Worm (Caenorhabditis elegans) whole organism, L1 larva: Measurements from ENCODE around the gene D1025.1.

Experiments used
- C04F5.9 ChIP-seq: sonication (generic microtip); optimal IDR thresholded peaks from 2 replicates; lab custom pipeline; 2016; ENCODE audit warnings: missing genetic modification characterization, missing compliant biosample characterization
- C34B4.2 ChIP-seq: sonication (generic microtip); optimal IDR thresholded peaks from 2 replicates; lab custom pipeline; 2017; ENCODE audit warnings: mild to moderate bottlenecking, missing genetic modification characterization, missing compliant biosample characterization
- Y116A8C.19 ChIP-seq: sonication (generic microtip); optimal IDR thresholded peaks from 2 replicates; lab custom pipeline; 2016; ENCODE audit warnings: missing compliant biosample characterization, missing genetic modification characterization, borderline replicate concordance
- aha-1 ChIP-seq: fragments of 150-350 bp; optimal IDR thresholded peaks from 2 replicates; lab custom pipeline; 2014; ENCODE audit warnings: missing biosample characterization, missing genetic modification characterization
- alr-1 ChIP-seq: fragments of 200-800 bp; sonication (Bioruptor generic); optimal IDR thresholded peaks from 2 replicates; lab custom pipeline; 2018; ENCODE audit warnings: borderline replicate concordance, mild to moderate bottlenecking, missing genetic modification characterization, missing compliant biosample characterization
- aly-2 ChIP-seq: fragments of 150-350 bp; optimal IDR thresholded peaks from 2 replicates; lab custom pipeline; 2014; ENCODE audit warnings: missing biosample characterization, missing genetic modification characterization
- blmp-1 ChIP-seq: fragments of 150-350 bp; optimal IDR thresholded peaks from 2 replicates; lab custom pipeline; 2014; ENCODE audit warnings: missing biosample characterization, missing genetic modification characterization
- ceh-8 ChIP-seq: fragments of 200-800 bp; sonication (Bioruptor generic); optimal IDR thresholded peaks from 2 replicates; lab custom pipeline; 2018; ENCODE audit warnings: mild to moderate bottlenecking, missing genetic modification characterization, moderate library complexity, missing compliant biosample characterization
- ceh-88 ChIP-seq: fragments of 200-800 bp; sonication (Bioruptor generic); IDR thresholded peaks from 2 replicates; pipeline ENCODE4 v1.3.6; 2022; ENCODE audit warnings: missing genetic modification characterization, missing compliant biosample characterization
- ceh-90 ChIP-seq: sonication (generic microtip); optimal IDR thresholded peaks from 2 replicates; lab custom pipeline; 2016; ENCODE audit warnings: missing genetic modification characterization, missing compliant biosample characterization
- ces-1 ChIP-seq: fragments of 150-350 bp; optimal IDR thresholded peaks from 2 replicates; lab custom pipeline; 2014; ENCODE audit warnings: missing biosample characterization, missing genetic modification reagents, missing genetic modification characterization
- dsc-1 ChIP-seq: sonication (generic microtip); optimal IDR thresholded peaks from 2 replicates; lab custom pipeline; 2016; ENCODE audit warnings: mild to moderate bottlenecking, missing genetic modification characterization, missing compliant biosample characterization
- efl-3 ChIP-seq: fragments of 200-800 bp; sonication (Bioruptor generic); optimal IDR thresholded peaks from 2 replicates; lab custom pipeline; 2018; ENCODE audit warnings: mild to moderate bottlenecking, missing genetic modification characterization, missing compliant biosample characterization
- elt-2 ChIP-seq: sonication (generic microtip); optimal IDR thresholded peaks from 2 replicates; lab custom pipeline; 2016; ENCODE audit warnings: missing genetic modification characterization, mild to moderate bottlenecking, inconsistent platforms, missing compliant biosample characterization, missing genetic modification reagents
- ets-5 ChIP-seq: fragments of 200-800 bp; sonication (Bioruptor generic); IDR thresholded peaks from 2 replicates; pipeline ENCODE4 v1.3.6; 2022; ENCODE audit warnings: missing genetic modification characterization, missing compliant biosample characterization
- fkh-10 ChIP-seq: sonication (generic microtip); optimal IDR thresholded peaks from 2 replicates; lab custom pipeline; 2017; ENCODE audit warnings: missing biosample characterization, missing genetic modification reagents, missing genetic modification characterization
- fkh-4 ChIP-seq: sonication (generic microtip); optimal IDR thresholded peaks from 2 replicates; lab custom pipeline; 2016; ENCODE audit warnings: missing compliant biosample characterization, missing genetic modification characterization, borderline replicate concordance
- fkh-8 ChIP-seq: sonication (generic microtip); optimal IDR thresholded peaks from 2 replicates; lab custom pipeline; 2016; ENCODE audit warnings: mild to moderate bottlenecking, missing genetic modification characterization, missing compliant biosample characterization
- fos-1 ChIP-seq: fragments of 150-350 bp; optimal IDR thresholded peaks from 2 replicates; lab custom pipeline; 2014; ENCODE audit warnings: missing biosample characterization, missing genetic modification characterization
- grh-1 ChIP-seq: fragments of 200-800 bp; sonication (Bioruptor generic); IDR thresholded peaks from 2 replicates; pipeline ENCODE4 v1.3.6; 2022; ENCODE audit warnings: missing genetic modification reagents, missing genetic modification characterization, missing compliant biosample characterization
- hlh-17 ChIP-seq: fragments of 200-800 bp; sonication (Bioruptor generic); optimal IDR thresholded peaks from 2 replicates; lab custom pipeline; 2018; ENCODE audit warnings: missing genetic modification characterization, mild to moderate bottlenecking, missing compliant biosample characterization, moderate library complexity, borderline replicate concordance
- hlh-4 ChIP-seq: sonication (generic microtip); optimal IDR thresholded peaks from 2 replicates; lab custom pipeline; 2016; ENCODE audit warnings: mild to moderate bottlenecking, missing genetic modification characterization, missing compliant biosample characterization
- hpl-2 ChIP-seq: fragments of 150-350 bp; optimal IDR thresholded peaks from 2 replicates; lab custom pipeline; 2014; ENCODE audit warnings: missing biosample characterization, missing genetic modification reagents, missing genetic modification characterization
- irx-1 ChIP-seq: sonication (generic microtip); optimal IDR thresholded peaks from 2 replicates; lab custom pipeline; 2016; ENCODE audit warnings: missing genetic modification characterization, missing compliant biosample characterization
- lin-13 ChIP-seq: fragments of 150-350 bp; optimal IDR thresholded peaks from 2 replicates; lab custom pipeline; 2014; ENCODE audit warnings: missing biosample characterization, missing genetic modification reagents, missing genetic modification characterization
- lin-14 ChIP-seq: fragments of 200-800 bp; sonication (Bioruptor generic); optimal IDR thresholded peaks from 2 replicates; lab custom pipeline; 2018; ENCODE audit warnings: mild to moderate bottlenecking, missing genetic modification characterization, moderate library complexity, missing compliant biosample characterization
- lin-15B ChIP-seq: fragments of 150-350 bp; sonication (generic microtip); optimal IDR thresholded peaks from 3 replicates; lab custom pipeline; 2014; ENCODE audit warnings: missing biosample characterization, missing genetic modification characterization
- nhr-11 ChIP-seq: fragments of 150-350 bp; optimal IDR thresholded peaks from 2 replicates; lab custom pipeline; 2014; ENCODE audit warnings: missing biosample characterization, missing genetic modification characterization
- nhr-12 ChIP-seq: sonication (generic microtip); optimal IDR thresholded peaks from 2 replicates; lab custom pipeline; 2017; ENCODE audit warnings: missing biosample characterization, missing genetic modification characterization
- nhr-20 ChIP-seq: sonication (generic microtip); optimal IDR thresholded peaks from 2 replicates; lab custom pipeline; 2016; ENCODE audit warnings: mild to moderate bottlenecking, missing genetic modification characterization, missing compliant biosample characterization
- nhr-28 ChIP-seq: fragments of 150-350 bp; optimal IDR thresholded peaks from 2 replicates; lab custom pipeline; 2014; ENCODE audit warnings: missing biosample characterization, missing genetic modification characterization
- nhr-47 ChIP-seq: sonication (generic microtip); optimal IDR thresholded peaks from 2 replicates; lab custom pipeline; 2016; ENCODE audit warnings: mild to moderate bottlenecking, missing genetic modification characterization, moderate library complexity, missing compliant biosample characterization
- nhr-71 ChIP-seq: sonication (generic microtip); optimal IDR thresholded peaks from 2 replicates; lab custom pipeline; 2016; ENCODE audit warnings: mild to moderate bottlenecking, missing genetic modification characterization, moderate library complexity, missing compliant biosample characterization
- nhr-76 ChIP-seq: sonication (generic microtip); optimal IDR thresholded peaks from 2 replicates; lab custom pipeline; 2017; ENCODE audit warnings: missing biosample characterization, missing genetic modification characterization
- nhr-77 ChIP-seq: fragments of 150-350 bp; optimal IDR thresholded peaks from 2 replicates; lab custom pipeline; 2014; ENCODE audit warnings: missing biosample characterization, missing genetic modification characterization
- nhr-84 ChIP-seq: sonication (generic microtip); optimal IDR thresholded peaks from 2 replicates; lab custom pipeline; 2017; ENCODE audit warnings: missing biosample characterization, missing genetic modification characterization
- nhr-85 ChIP-seq: sonication (generic microtip); peaks from one replicate; lab custom pipeline; 2016; ENCODE audit warnings: missing genetic modification characterization, inconsistent platforms, missing compliant biosample characterization
- pag-3 ChIP-seq: sonication (generic microtip); optimal IDR thresholded peaks from 2 replicates; lab custom pipeline; 2017; ENCODE audit warnings: missing genetic modification characterization, mild to moderate bottlenecking, missing compliant biosample characterization, antibody characterized with exemption, borderline replicate concordance; ENCODE audit not compliant: insufficient read depth
- pax-3 ChIP-seq: fragments of 200-800 bp; sonication (Bioruptor generic); optimal IDR thresholded peaks from 2 replicates; lab custom pipeline; 2018; ENCODE audit warnings: mild to moderate bottlenecking, missing genetic modification characterization, moderate library complexity, missing compliant biosample characterization
- pqm-1 ChIP-seq: sonication (generic microtip); optimal IDR thresholded peaks from 3 replicates; lab custom pipeline; 2017; ENCODE audit warnings: missing biosample characterization, missing genetic modification characterization
- rnt-1 ChIP-seq: sonication (generic microtip); optimal IDR thresholded peaks from 2 replicates; lab custom pipeline; 2016; ENCODE audit warnings: mild to moderate bottlenecking, missing genetic modification characterization, moderate library complexity, missing compliant biosample characterization
- skn-1 ChIP-seq: fragments of 150-350 bp; optimal IDR thresholded peaks from 2 replicates; lab custom pipeline; 2014; ENCODE audit warnings: missing biosample characterization, missing genetic modification characterization
- snu-23 ChIP-seq: sonication (generic microtip); optimal IDR thresholded peaks from 2 replicates; lab custom pipeline; 2016; ENCODE audit warnings: missing genetic modification characterization, missing compliant biosample characterization
- sox-4 ChIP-seq: sonication (generic microtip); optimal IDR thresholded peaks from 2 replicates; lab custom pipeline; 2016; ENCODE audit warnings: missing genetic modification characterization, missing compliant biosample characterization
- sptf-1 ChIP-seq: fragments of 150-350 bp; optimal IDR thresholded peaks from 2 replicates; lab custom pipeline; 2014; ENCODE audit warnings: missing biosample characterization, missing genetic modification characterization
- swsn-7 ChIP-seq: sonication (generic microtip); optimal IDR thresholded peaks from 2 replicates; lab custom pipeline; 2016; ENCODE audit warnings: missing genetic modification characterization, missing compliant biosample characterization
- tbx-2 ChIP-seq: sonication (generic microtip); optimal IDR thresholded peaks from 2 replicates; lab custom pipeline; 2016; ENCODE audit warnings: missing genetic modification characterization, missing compliant biosample characterization
- unc-30 ChIP-seq: sonication (generic microtip); optimal IDR thresholded peaks from 2 replicates; lab custom pipeline; 2017; ENCODE audit warnings: missing biosample characterization, missing genetic modification characterization
- unc-86 ChIP-seq: sonication (generic microtip); optimal IDR thresholded peaks from 2 replicates; lab custom pipeline; 2016; ENCODE audit warnings: missing genetic modification characterization, missing compliant biosample characterization
- unc-98 ChIP-seq: fragments of 200-800 bp; sonication (Bioruptor generic); IDR thresholded peaks from 2 replicates; pipeline ENCODE4 v1.3.6; 2022; ENCODE audit warnings: missing genetic modification characterization, missing compliant biosample characterization
- vab-15 ChIP-seq: sonication (generic microtip); optimal IDR thresholded peaks from 2 replicates; lab custom pipeline; 2017; ENCODE audit warnings: missing genotype, mild to moderate bottlenecking, missing genetic modification characterization, missing compliant biosample characterization
- xbp-1 ChIP-seq: sonication (generic microtip); optimal IDR thresholded peaks from 2 replicates; lab custom pipeline; 2016; ENCODE audit warnings: missing genetic modification characterization, missing compliant biosample characterization
- zip-4 ChIP-seq: fragments of 200-800 bp; sonication (Bioruptor generic); optimal IDR thresholded peaks from 2 replicates; lab custom pipeline; 2018; ENCODE audit warnings: mild to moderate bottlenecking, missing genetic modification characterization, moderate library complexity, missing compliant biosample characterization
- ztf-11 ChIP-seq, 2 experiments: sonication (generic microtip); optimal IDR thresholded peaks; 2 replicates each; lab custom pipeline; 2016 to 2017; ENCODE audit warnings: missing genetic modification characterization in 2 of 2, missing biosample characterization in 1 of 2, missing compliant biosample characterization in 1 of 2
- ztf-4 ChIP-seq: fragments of 150-350 bp; optimal IDR thresholded peaks from 2 replicates; lab custom pipeline; 2014; ENCODE audit warnings: missing biosample characterization, missing genetic modification characterization

Gene D1025.1

ce11 chrX:14492441-14492840 lies 28.1 kb upstream of the D1025.1 start:
- TF ChIP-seq nhr-12 = no peak
- TF ChIP-seq rnt-1 (tag; lab: Kevin White, UChicago) = no peak
- TF ChIP-seq sox-4 (tag; lab: Kevin White, UChicago) = no peak
- no peak for TF ChIP-seq nhr-77 (tag; lab: Kevin White, UChicago)
- no peak for TF ChIP-seq blmp-1 (tag; lab: Kevin White, UChicago)
- no peak for TF ChIP-seq aly-2 (tag; lab: Kevin White, UChicago)
- no peak for TF ChIP-seq skn-1 (tag; lab: Kevin White, UChicago)
- TF ChIP-seq ceh-8 = no peak
- no peak for TF ChIP-seq alr-1
- TF ChIP-seq xbp-1 (tag; lab: Kevin White, UChicago) = no peak
- no peak for TF ChIP-seq lin-14 (GFP tag; lab: Kevin White, UChicago)
- no peak for TF ChIP-seq grh-1 (GFP tag; lab: Robert Waterston, UW)
- no peak for TF ChIP-seq ceh-88 (GFP tag; lab: Robert Waterston, UW)
- no peak for TF ChIP-seq nhr-20 (tag; lab: Kevin White, UChicago)
- TF ChIP-seq nhr-11 (tag; lab: Kevin White, UChicago) = peak; percentile 8
- no peak for TF ChIP-seq C04F5.9 (tag; lab: Kevin White, UChicago)
- TF ChIP-seq sptf-1 (tag; lab: Kevin White, UChicago) = no peak
- no peak for TF ChIP-seq vab-15 (tag; lab: Kevin White, UChicago)
- TF ChIP-seq dsc-1 = no peak
- no peak for TF ChIP-seq unc-86 (tag; lab: Kevin White, UChicago)
- TF ChIP-seq fos-1 = peak; percentile 1
- peak; percentile 66 for TF ChIP-seq nhr-47 (tag; lab: Kevin White, UChicago)
- no peak for TF ChIP-seq ets-5 (GFP tag; lab: Robert Waterston, UW)
- TF ChIP-seq efl-3 (GFP tag; lab: Kevin White, UChicago) = no peak
- TF ChIP-seq nhr-28 (tag; lab: Kevin White, UChicago) = no peak
- TF ChIP-seq nhr-71 (tag; lab: Kevin White, UChicago) = peak; percentile 71
- no peak for TF ChIP-seq ztf-4
- no peak for TF ChIP-seq ceh-90
- TF ChIP-seq snu-23 (GFP tag; lab: Kevin White, UChicago) = no peak
- TF ChIP-seq swsn-7 (tag; lab: Kevin White, UChicago) = peak; percentile 16
- TF ChIP-seq nhr-76 (tag; lab: Kevin White, UChicago) = no peak
- no peak for TF ChIP-seq unc-30 (tag; lab: Kevin White, UChicago)
- no peak for TF ChIP-seq hpl-2 (GFP tag; lab: Kevin White, UChicago)
- TF ChIP-seq fkh-4 (tag; lab: Kevin White, UChicago) = no peak
- no peak for TF ChIP-seq ztf-11 (tag; optimal IDR thresholded peaks at IDR 0.05; lab: Kevin White, UChicago)
- no peak for TF ChIP-seq Y116A8C.19 (tag; lab: Kevin White, UChicago)
- TF ChIP-seq pag-3 (tag; lab: Kevin White, UChicago) = no peak
- TF ChIP-seq lin-15B (tag; lab: Kevin White, UChicago) = no peak
- no peak for TF ChIP-seq C34B4.2
- no peak for TF ChIP-seq aha-1 (tag; lab: Kevin White, UChicago)
- TF ChIP-seq nhr-84 (tag; lab: Kevin White, UChicago) = no peak
- TF ChIP-seq hlh-4 (tag; lab: Kevin White, UChicago) = no peak
- no peak for TF ChIP-seq tbx-2
- TF ChIP-seq elt-2 = no peak
- TF ChIP-seq nhr-85 (tag; lab: Kevin White, UChicago) = no peak
- no peak for TF ChIP-seq fkh-10
- no peak for TF ChIP-seq lin-13 (GFP tag; lab: Kevin White, UChicago)
- TF ChIP-seq pqm-1 (tag; lab: Kevin White, UChicago) = no peak
- TF ChIP-seq unc-98 (GFP tag; lab: Robert Waterston, UW) = no peak
- no peak for TF ChIP-seq zip-4 (GFP tag; lab: Kevin White, UChicago)
- peak; percentile 33 for TF ChIP-seq pax-3 (tag; lab: Kevin White, UChicago)
- TF ChIP-seq fkh-8 = peak; percentile 90
- no peak for TF ChIP-seq ces-1
- no peak for TF ChIP-seq irx-1 (tag; lab: Kevin White, UChicago)
- no peak for TF ChIP-seq hlh-17
